Fruit fly (Drosophila melanogaster) whole organism, embryonic: Measurements from ENCODE around the gene NimC2.
A peak's percentile ranks its signal among the peaks of the same experiment; 100 is the strongest.

Experiments used
- Adf1 ChIP-seq: fragments of 200-800 bp; sonication (Bioruptor generic); IDR thresholded peaks from 2 replicates; pipeline ENCODE4 v1.3.6; 2022; ENCODE audit warnings: missing biosample characterization, missing genetic modification characterization
- BEAF-32 ChIP-seq: fragments of 200-800 bp; sonication (Bioruptor generic); optimal IDR thresholded peaks from 3 replicates; lab custom pipeline; 2017; ENCODE audit warnings: missing biosample characterization, missing genetic modification characterization, mild to moderate bottlenecking, moderate library complexity, missing genetic modification reagents
- CG10654 ChIP-seq: fragments of 200-800 bp; sonication (Bioruptor generic); optimal IDR thresholded peaks from 2 replicates; lab custom pipeline; 2016; ENCODE audit warnings: missing biosample characterization, missing genetic modification characterization
- CG11093 ChIP-seq: fragments of 200-800 bp; sonication (Bioruptor generic); IDR thresholded peaks from 3 replicates; pipeline ENCODE4 v1.3.6; 2022; ENCODE audit warnings: missing biosample characterization, missing genetic modification characterization
- CG11456 ChIP-seq: fragments of 200-800 bp; sonication (Bioruptor generic); IDR thresholded peaks from 3 replicates; pipeline ENCODE4 v1.3.6; 2022; ENCODE audit warnings: missing biosample characterization, missing genetic modification characterization
- CG14965 ChIP-seq: fragments of 200-800 bp; sonication (Bioruptor generic); optimal IDR thresholded peaks from 2 replicates; lab custom pipeline; 2016; ENCODE audit warnings: missing biosample characterization, missing genetic modification characterization, borderline replicate concordance
- CG1603 ChIP-seq: fragments of 200-800 bp; sonication (Bioruptor generic); optimal IDR thresholded peaks from 2 replicates; lab custom pipeline; 2019; ENCODE audit warnings: missing biosample characterization, mild to moderate bottlenecking, missing genetic modification characterization, moderate library complexity
- CG2199 ChIP-seq: fragments of 200-800 bp; sonication (Bioruptor generic); IDR thresholded peaks from 3 replicates; pipeline ENCODE4 v1.3.6; 2022; ENCODE audit warnings: missing biosample characterization, missing genetic modification characterization
- CG2712 ChIP-seq: fragments of 200-800 bp; optimal IDR thresholded peaks from 3 replicates; lab custom pipeline; 2019; ENCODE audit warnings: missing biosample characterization, mild to moderate bottlenecking, missing genetic modification characterization, moderate library complexity
- CG3847 ChIP-seq: fragments of 200-800 bp; sonication (Bioruptor generic); IDR thresholded peaks from 2 replicates; pipeline ENCODE4 v1.3.6; 2022; ENCODE audit warnings: missing biosample characterization, missing genetic modification characterization
- CG6175 ChIP-seq: fragments of 200-800 bp; sonication (Bioruptor generic); IDR thresholded peaks from 3 replicates; pipeline ENCODE4 v1.3.6; 2022; ENCODE audit warnings: missing biosample characterization, missing genetic modification characterization
- CG6683 ChIP-seq: fragments of 200-800 bp; sonication (Bioruptor generic); optimal IDR thresholded peaks from 2 replicates; lab custom pipeline; 2017; ENCODE audit warnings: missing biosample characterization, mild to moderate bottlenecking, missing genetic modification characterization, missing genetic modification reagents
- CG7271 ChIP-seq: fragments of 200-800 bp; sonication (Bioruptor generic); optimal IDR thresholded peaks from 2 replicates; lab custom pipeline; 2018; ENCODE audit warnings: missing biosample characterization, mild to moderate bottlenecking, missing genetic modification characterization, moderate library complexity
- CG7745 ChIP-seq: fragments of 200-800 bp; sonication (Bioruptor generic); optimal IDR thresholded peaks from 2 replicates; lab custom pipeline; 2018; ENCODE audit warnings: missing biosample characterization, mild to moderate bottlenecking, missing genetic modification characterization, moderate library complexity
- CG7928 ChIP-seq: fragments of 200-800 bp; sonication (Bioruptor generic); optimal IDR thresholded peaks from 2 replicates; lab custom pipeline; 2017; ENCODE audit warnings: missing biosample characterization, mild to moderate bottlenecking, missing genetic modification characterization
- CG9215 ChIP-seq: fragments of 200-800 bp; sonication (Bioruptor generic); IDR thresholded peaks from 2 replicates; pipeline ENCODE4 v1.3.6; 2022; ENCODE audit warnings: missing biosample characterization, missing genetic modification characterization
- CG9817 ChIP-seq: fragments of 200-800 bp; sonication (Bioruptor generic); optimal IDR thresholded peaks from 2 replicates; lab custom pipeline; 2018; ENCODE audit warnings: missing biosample characterization, mild to moderate bottlenecking, missing genetic modification characterization, moderate library complexity
- CHES-1-like ChIP-seq: fragments of 200-800 bp; sonication (Bioruptor generic); optimal IDR thresholded peaks from 2 replicates; lab custom pipeline; 2016; ENCODE audit warnings: missing biosample characterization, missing genetic modification characterization
- CrebB ChIP-seq: fragments of 200-800 bp; sonication (Bioruptor generic); optimal IDR thresholded peaks from 3 replicates; lab custom pipeline; 2018; ENCODE audit warnings: missing biosample characterization, mild to moderate bottlenecking, missing genetic modification characterization
- D19B ChIP-seq: fragments of 200-800 bp; sonication (Bioruptor generic); optimal IDR thresholded peaks from 2 replicates; lab custom pipeline; 2017; ENCODE audit warnings: missing biosample characterization, mild to moderate bottlenecking, missing genetic modification characterization
- Dek ChIP-seq: fragments of 200-800 bp; sonication (Bioruptor generic); optimal IDR thresholded peaks from 3 replicates; lab custom pipeline; 2019; ENCODE audit warnings: missing biosample characterization, mild to moderate bottlenecking, missing genetic modification characterization, moderate library complexity
- Elba2 ChIP-seq: fragments of 200-800 bp; sonication (Bioruptor generic); optimal IDR thresholded peaks from 3 replicates; lab custom pipeline; 2016; ENCODE audit warnings: missing biosample characterization, missing genetic modification characterization
- Fer2 ChIP-seq: fragments of 200-800 bp; sonication (Bioruptor generic); optimal IDR thresholded peaks from 2 replicates; lab custom pipeline; 2018; ENCODE audit warnings: missing biosample characterization, mild to moderate bottlenecking, missing genetic modification characterization, moderate library complexity
- Fer3 ChIP-seq: fragments of 200-800 bp; sonication (Bioruptor generic); optimal IDR thresholded peaks from 2 replicates; lab custom pipeline; 2018; ENCODE audit warnings: missing biosample characterization, mild to moderate bottlenecking, missing genetic modification characterization, moderate library complexity
- Gug ChIP-seq: fragments of 200-800 bp; sonication (Bioruptor generic); IDR thresholded peaks from 4 replicates; pipeline ENCODE4 v1.3.6; 2022; ENCODE audit warnings: missing biosample characterization, missing genetic modification characterization
- HLH4C ChIP-seq: fragments of 200-800 bp; sonication (Bioruptor generic); IDR thresholded peaks from 3 replicates; pipeline ENCODE4 v1.3.6; 2022; ENCODE audit warnings: missing biosample characterization, missing genetic modification characterization; ENCODE audit not compliant: partially characterized antibody
- HmgD ChIP-seq: fragments of 200-800 bp; sonication (Bioruptor generic); optimal IDR thresholded peaks from 3 replicates; lab custom pipeline; 2016; ENCODE audit warnings: missing biosample characterization, missing genetic modification characterization
- Opbp ChIP-seq: fragments of 200-800 bp; sonication (Bioruptor generic); IDR thresholded peaks from 3 replicates; pipeline ENCODE4 v1.3.6; 2022; ENCODE audit warnings: missing biosample characterization, missing genetic modification characterization; ENCODE audit not compliant: partially characterized antibody
- Optix ChIP-seq: fragments of 200-800 bp; sonication (Bioruptor generic); IDR thresholded peaks from 3 replicates; pipeline ENCODE4 v1.3.6; 2022; ENCODE audit warnings: missing biosample characterization, missing genetic modification characterization
- abd-A ChIP-seq: fragments of 200-800 bp; sonication (Bioruptor generic); optimal IDR thresholded peaks from 3 replicates; lab custom pipeline; 2019; ENCODE audit warnings: missing biosample characterization, mild to moderate bottlenecking, missing genetic modification characterization, moderate library complexity
- bigmax ChIP-seq: fragments of 200-800 bp; sonication (Bioruptor generic); optimal IDR thresholded peaks from 2 replicates; lab custom pipeline; 2018; ENCODE audit warnings: missing biosample characterization, mild to moderate bottlenecking, missing genetic modification characterization
- cad ChIP-seq: fragments of >200 bp; optimal IDR thresholded peaks from 2 replicates; lab custom pipeline; 2017; ENCODE audit warnings: missing biosample characterization, missing genetic modification characterization
- caup ChIP-seq: fragments of 200-800 bp; sonication (Bioruptor generic); optimal IDR thresholded peaks from 3 replicates; lab custom pipeline; 2017; ENCODE audit warnings: missing biosample characterization, mild to moderate bottlenecking, missing genetic modification characterization, moderate library complexity; ENCODE audit not compliant: severe bottlenecking
- chn ChIP-seq: fragments of 200-800 bp; sonication (Bioruptor generic); optimal IDR thresholded peaks from 2 replicates; lab custom pipeline; 2016; ENCODE audit warnings: missing biosample characterization, missing genetic modification characterization
- corto ChIP-seq: fragments of 200-800 bp; sonication (Bioruptor generic); optimal IDR thresholded peaks from 2 replicates; lab custom pipeline; 2016; ENCODE audit warnings: missing biosample characterization, mild to moderate bottlenecking, missing genetic modification characterization, moderate library complexity
- crol ChIP-seq: fragments of 200-800 bp; sonication (Bioruptor generic); IDR thresholded peaks from 2 replicates; pipeline ENCODE4 v1.3.6; 2022; ENCODE audit warnings: missing biosample characterization, missing genetic modification characterization
- hbn ChIP-seq: fragments of 200-800 bp; sonication (Bioruptor generic); IDR thresholded peaks from 2 replicates; pipeline ENCODE4 v1.3.6; 2022; ENCODE audit warnings: missing biosample characterization, missing genetic modification characterization; ENCODE audit not compliant: partially characterized antibody
- hth ChIP-seq: fragments of >200 bp; optimal IDR thresholded peaks from 2 replicates; lab custom pipeline; 2017; ENCODE audit warnings: inconsistent platforms
- lbe ChIP-seq: fragments of 200-800 bp; sonication (Bioruptor generic); optimal IDR thresholded peaks from 2 replicates; lab custom pipeline; 2016; ENCODE audit warnings: missing biosample characterization, mild to moderate bottlenecking, missing genetic modification characterization
- lola ChIP-seq, 3 experiments: fragments of >200 bp in 2 of 3; fragments of 200-800 bp in 1 of 3; sonication (Bioruptor generic) in 1 of 3; optimal IDR thresholded peaks; 2 replicates each; lab custom pipeline; 2017 to 2019; ENCODE audit warnings: missing biosample characterization in 3 of 3, missing genetic modification characterization in 3 of 3, mild to moderate bottlenecking in 1 of 3, moderate library complexity in 1 of 3
- nerfin-1 ChIP-seq: fragments of 200-800 bp; sonication (Bioruptor generic); optimal IDR thresholded peaks from 3 replicates; lab custom pipeline; 2019; ENCODE audit warnings: missing biosample characterization, mild to moderate bottlenecking, missing genetic modification characterization, moderate library complexity
- nmo ChIP-seq: fragments of 200-800 bp; sonication (Bioruptor generic); optimal IDR thresholded peaks from 2 replicates; lab custom pipeline; 2018; ENCODE audit warnings: missing biosample characterization, mild to moderate bottlenecking, missing genetic modification characterization, moderate library complexity
- row ChIP-seq: fragments of 200-800 bp; sonication (Bioruptor generic); IDR thresholded peaks from 3 replicates; pipeline ENCODE4 v1.3.6; 2022; ENCODE audit warnings: missing biosample characterization, missing genetic modification characterization
- salm ChIP-seq: fragments of 200-800 bp; sonication (Bioruptor generic); optimal IDR thresholded peaks from 2 replicates; lab custom pipeline; 2018; ENCODE audit warnings: missing biosample characterization, mild to moderate bottlenecking, missing genetic modification characterization
- schlank ChIP-seq: fragments of 200-800 bp; sonication (Bioruptor generic); optimal IDR thresholded peaks from 2 replicates; lab custom pipeline; 2018; ENCODE audit warnings: missing biosample characterization, mild to moderate bottlenecking, missing genetic modification characterization
- sd ChIP-seq: fragments of 200-800 bp; sonication (Bioruptor generic); optimal IDR thresholded peaks from 3 replicates; lab custom pipeline; 2018; ENCODE audit warnings: missing biosample characterization, mild to moderate bottlenecking, missing genetic modification characterization, moderate library complexity
- slp2 ChIP-seq: fragments of 200-800 bp; sonication (Bioruptor generic); optimal IDR thresholded peaks from 2 replicates; lab custom pipeline; 2016; ENCODE audit warnings: missing biosample characterization, missing genetic modification characterization
- sqz ChIP-seq: fragments of 200-800 bp; sonication (Bioruptor generic); optimal IDR thresholded peaks from 3 replicates; lab custom pipeline; 2018; ENCODE audit warnings: missing biosample characterization, mild to moderate bottlenecking, missing genetic modification characterization
- tgo ChIP-seq: fragments of 200-800 bp; sonication (Bioruptor generic); IDR thresholded peaks from 3 replicates; pipeline ENCODE4 v1.3.6; 2022; ENCODE audit warnings: missing biosample characterization, missing genetic modification characterization
- wek ChIP-seq: fragments of 200-800 bp; sonication (Bioruptor generic); optimal IDR thresholded peaks from 3 replicates; lab custom pipeline; 2018; ENCODE audit warnings: missing biosample characterization, mild to moderate bottlenecking, missing genetic modification characterization, moderate library complexity
- zf30C ChIP-seq: fragments of 200-800 bp; sonication (Bioruptor generic); optimal IDR thresholded peaks from 3 replicates; lab custom pipeline; 2018; ENCODE audit warnings: missing biosample characterization, mild to moderate bottlenecking, missing genetic modification characterization

The NimC2 gene

DNA sequence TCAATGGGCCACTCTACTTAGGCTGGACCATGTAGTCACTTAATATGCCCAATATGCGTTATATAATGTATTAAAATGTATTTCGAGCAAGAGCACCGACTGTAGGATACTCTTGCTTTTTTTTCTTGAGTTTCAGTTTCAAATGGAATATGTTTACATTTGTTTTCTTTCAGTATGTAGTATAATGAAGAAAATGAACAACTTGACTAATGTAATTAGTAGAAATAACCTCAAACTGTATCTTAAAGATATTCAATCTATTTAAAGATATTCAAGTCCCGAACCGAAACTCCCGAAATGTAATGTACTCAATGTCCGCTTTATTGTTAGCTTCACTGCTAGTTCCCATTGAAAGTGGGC, 44.8 kb downstream of the NimC2 start (continued):
- no peak for TF ChIP-seq lbe (GFP tag; lab: Kevin White, UChicago)
- no peak for TF ChIP-seq Optix (GFP tag; lab: Robert Waterston, UW)
- no peak for TF ChIP-seq HLH4C (GFP tag; lab: Robert Waterston, UW)
- no peak for TF ChIP-seq slp2 (GFP tag; lab: Kevin White, UChicago)
- TF ChIP-seq Fer3, result no peak
- TF ChIP-seq Elba2 (GFP tag; lab: Kevin White, UChicago), result no peak
- no peak for TF ChIP-seq CG7271
- no peak for TF ChIP-seq CG11456
- TF ChIP-seq CG9817 (tag; lab: Kevin White, UChicago), result peak; percentile 25
- TF ChIP-seq chn (GFP tag; lab: Kevin White, UChicago), result no peak
- peak; percentile 84 for TF ChIP-seq row (GFP tag; lab: Robert Waterston, UW)
- TF ChIP-seq CG10654 (GFP tag; lab: Kevin White, UChicago), result no peak
- peak; percentile 63 for TF ChIP-seq nmo (GFP tag; lab: Kevin White, UChicago)
- TF ChIP-seq corto, result no peak
- no peak for TF ChIP-seq Gug (GFP tag; lab: Robert Waterston, UW)
- no peak for TF ChIP-seq HmgD (GFP tag; lab: Kevin White, UChicago)
- TF ChIP-seq BEAF-32, result no peak
- no peak for TF ChIP-seq CG14965
- TF ChIP-seq D19B, result peak; percentile 37
- no peak for TF ChIP-seq CG6683 (GFP tag; lab: Kevin White, UChicago)
- TF ChIP-seq CG2712 (tag; lab: Kevin White, UChicago), result peak; percentile 51
- no peak for TF ChIP-seq hth (lab: Kevin White, UChicago)
- TF ChIP-seq wek (GFP tag; lab: Kevin White, UChicago), result no peak
- no peak for TF ChIP-seq Opbp (GFP tag; lab: Robert Waterston, UW)
- TF ChIP-seq sd, result no peak
- no peak for TF ChIP-seq CrebB
- TF ChIP-seq caup (GFP tag; lab: Kevin White, UChicago), result no peak
- TF ChIP-seq Adf1, result no peak
- TF ChIP-seq CHES-1-like (GFP tag; lab: Kevin White, UChicago), result no peak
- 0 out of 2 replicates have a peak, but pooled peaks have one; percentile 24 for TF ChIP-seq CG3847 (GFP tag; lab: Robert Waterston, UW)
- no peak for TF ChIP-seq CG6175 (GFP tag; lab: Robert Waterston, UW)
- TF ChIP-seq bigmax (GFP tag; lab: Kevin White, UChicago), result no peak
- no peak for TF ChIP-seq Fer2 (tag; lab: Kevin White, UChicago)
- peak; percentile 27 for TF ChIP-seq tgo (GFP tag; lab: Robert Waterston, UW)
- no peak for TF ChIP-seq lola (GFP tag; optimal IDR thresholded peaks at IDR 0.05; lab: Kevin White, UChicago)
- no peak for TF ChIP-seq salm (tag; lab: Kevin White, UChicago)
- no peak for TF ChIP-seq cad
- TF ChIP-seq CG2199 (GFP tag; lab: Robert Waterston, UW), result no peak
- no peak for TF ChIP-seq abd-A (tag; lab: Kevin White, UChicago)
- TF ChIP-seq CG11093 (GFP tag; lab: Robert Waterston, UW), result no peak
- no peak for TF ChIP-seq Dek
- TF ChIP-seq CG1603 (tag; lab: Kevin White, UChicago), result no peak
- no peak for TF ChIP-seq CG9215 (GFP tag; lab: Robert Waterston, UW)
- TF ChIP-seq nerfin-1, result no peak
- no peak for TF ChIP-seq schlank
- no peak for TF ChIP-seq CG7745 (tag; lab: Kevin White, UChicago)
- TF ChIP-seq CG7928 (GFP tag; lab: Kevin White, UChicago), result no peak
- TF ChIP-seq sqz (GFP tag; lab: Kevin White, UChicago), result no peak
- TF ChIP-seq zf30C (GFP tag; lab: Kevin White, UChicago), result no peak
- no peak for TF ChIP-seq hbn (GFP tag; lab: Robert Waterston, UW)
- no peak for TF ChIP-seq crol (GFP tag; lab: Robert Waterston, UW)
